Worm (Caenorhabditis elegans): Measurements from ENCODE around the gene Y73B6BL.270.
A peak's percentile ranks its signal among the peaks of the same experiment; 100 is the strongest.

Gene Y73B6BL.270

DNA sequence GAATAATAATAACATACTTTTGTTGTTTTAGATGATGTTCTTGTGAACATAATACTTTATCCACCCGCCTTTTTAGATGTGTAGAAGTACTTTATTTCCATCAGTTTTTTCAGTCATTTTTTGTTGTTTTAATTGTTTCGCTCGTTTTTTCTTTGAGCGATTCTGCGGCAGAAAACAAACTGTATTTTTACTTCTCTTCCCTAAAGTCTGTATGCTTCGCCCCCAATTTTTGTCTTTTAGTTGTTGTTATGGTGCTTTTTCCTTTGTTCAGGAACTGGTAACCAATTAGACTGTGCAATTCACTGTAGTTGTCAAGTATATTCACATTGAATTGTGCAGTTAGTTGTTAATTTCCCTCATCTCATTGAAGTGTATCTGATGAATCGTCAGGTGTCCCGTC is 39.4 kb upstream of the Y73B6BL.270 start:
- TF ChIP-seq flh-1 (GFP tag; optimal IDR thresholded peaks at IDR 0.05) (no peak), nhr-76 (tag; optimal IDR thresholded peaks at IDR 0.05) (no peak), nhr-28 (tag; optimal IDR thresholded peaks at IDR 0.05) (no peak), lin-32 (GFP tag; optimal IDR thresholded peaks at IDR 0.05) (no peak), sem-2 (GFP tag; optimal IDR thresholded peaks at IDR 0.05) (no peak), ztf-11 (tag; optimal IDR thresholded peaks at IDR 0.05) (no peak), cnd-1 (tag; optimal IDR thresholded peaks at IDR 0.05) (no peak), sptf-1 (tag; optimal IDR thresholded peaks at IDR 0.05) (no peak), zip-8 (tag; optimal IDR thresholded peaks at IDR 0.05) (no peak), hlh-1 (tag; optimal IDR thresholded peaks at IDR 0.05) (no peak), nhr-12 (tag; optimal IDR thresholded peaks at IDR 0.05) (no peak), pha-4 (tag; optimal IDR thresholded peaks at IDR 0.05) (no peak), ceh-83 (GFP tag; optimal IDR thresholded peaks at IDR 0.05) (no peak), M03D4.4 (tag; optimal IDR thresholded peaks at IDR 0.05) (no peak), mab-5 (tag; optimal IDR thresholded peaks at IDR 0.05) (no peak), bed-3 (GFP tag; optimal IDR thresholded peaks at IDR 0.05) (no peak), ceh-43 (GFP tag; optimal IDR thresholded peaks at IDR 0.05) (no peak), elt-1 (tag; optimal IDR thresholded peaks at IDR 0.05; ENCODE audit: borderline replicate concordance, insufficient read depth) (no peak), unc-39 (tag; optimal IDR thresholded peaks at IDR 0.05) (no peak), unc-120 (tag; optimal IDR thresholded peaks at IDR 0.05; ENCODE audit: poor library complexity, severe bottlenecking) (no peak)

DNA sequence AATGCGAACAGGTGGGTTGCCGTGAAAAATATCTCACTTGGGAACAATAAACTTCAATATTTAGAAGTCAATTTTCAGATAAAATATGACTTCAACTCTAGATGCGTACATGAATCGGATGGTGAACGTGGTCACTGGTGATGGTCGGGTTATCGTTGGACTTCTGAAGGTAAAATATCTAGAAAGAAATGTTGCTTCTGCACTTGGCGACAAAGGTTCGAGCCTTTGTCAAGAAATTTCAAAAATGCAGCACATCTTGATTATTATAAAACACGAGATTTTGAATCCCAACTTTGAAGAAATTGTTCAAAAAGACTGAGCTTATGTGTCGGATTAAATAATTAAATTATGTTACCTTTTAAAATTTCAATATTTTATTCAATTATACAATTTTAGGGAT is 38.7 kb upstream of the Y73B6BL.270 start, which contains the start of gene lsm-8:
TSS of gene lsm-8 (plus strand) at position 79 of the 400 bp plus-strand sequence.
- TF ChIP-seq nhr-237 (tag; optimal IDR thresholded peaks at IDR 0.05): no peak

ce11 chrIV:6327363-6328015 is 37.7 kb upstream of the Y73B6BL.270 start:
- no peak for TF ChIP-seq mls-2 (tag; optimal IDR thresholded peaks at IDR 0.05)
- TF ChIP-seq nhr-28 (tag; optimal IDR thresholded peaks at IDR 0.05): no peak
- TF ChIP-seq ceh-39 (tag; optimal IDR thresholded peaks at IDR 0.05): peak; percentile 55
- TF ChIP-seq ces-1 (GFP tag; optimal IDR thresholded peaks at IDR 0.05): peak; percentile 73
- peak; percentile 15 for TF ChIP-seq elt-1 (tag; optimal IDR thresholded peaks at IDR 0.05; ENCODE audit: borderline replicate concordance, insufficient read depth)
- TF ChIP-seq mep-1 (tag; optimal IDR thresholded peaks at IDR 0.05): peak; percentile 25
- TF ChIP-seq flh-1 (GFP tag; optimal IDR thresholded peaks at IDR 0.05): no peak
- TF ChIP-seq mab-5 (tag; optimal IDR thresholded peaks at IDR 0.05): no peak
- TF ChIP-seq nhr-12 (tag; optimal IDR thresholded peaks at IDR 0.05): no peak
- no peak for TF ChIP-seq unc-39 (tag; optimal IDR thresholded peaks at IDR 0.05)
- TF ChIP-seq elt-3 (tag; optimal IDR thresholded peaks at IDR 0.05): no peak
- TF ChIP-seq nhr-2 (tag; optimal IDR thresholded peaks at IDR 0.05): no peak
- TF ChIP-seq tbx-8 (GFP tag; optimal IDR thresholded peaks at IDR 0.05): no peak

DNA sequence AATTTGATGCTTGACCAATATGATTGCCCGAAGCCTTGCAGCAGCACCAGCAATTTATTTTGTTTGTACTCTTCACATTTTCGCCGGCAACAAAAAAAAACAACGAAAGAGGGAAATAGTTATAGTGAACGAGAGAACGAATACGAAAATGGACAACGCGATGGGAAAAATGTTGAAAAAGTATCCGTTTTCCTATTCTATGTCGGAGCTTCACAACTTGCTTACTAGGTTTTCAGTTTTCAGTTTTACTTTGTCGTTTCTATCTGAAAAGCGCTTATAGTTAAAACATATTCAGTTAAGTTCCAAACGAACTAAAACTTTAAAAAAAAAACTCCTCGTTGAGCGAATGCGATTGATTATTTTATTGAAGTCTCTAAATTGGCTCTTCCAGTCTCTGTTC is 36.9 kb upstream of the Y73B6BL.270 start:
- TF ChIP-seq unc-39 (tag; optimal IDR thresholded peaks at IDR 0.05) (no peak), lin-13 (tag; optimal IDR thresholded peaks at IDR 0.05) (no peak), unc-120 (tag; optimal IDR thresholded peaks at IDR 0.05; ENCODE audit: poor library complexity, severe bottlenecking) (no peak), unc-62 (GFP tag; optimal IDR thresholded peaks at IDR 0.05) (no peak), mab-5 (tag; optimal IDR thresholded peaks at IDR 0.05) (no peak), lin-32 (GFP tag; optimal IDR thresholded peaks at IDR 0.05) (no peak), nhr-237 (tag; optimal IDR thresholded peaks at IDR 0.05) (no peak), flh-1 (GFP tag; optimal IDR thresholded peaks at IDR 0.05) (no peak), nhr-12 (tag; optimal IDR thresholded peaks at IDR 0.05) (no peak)

DNA sequence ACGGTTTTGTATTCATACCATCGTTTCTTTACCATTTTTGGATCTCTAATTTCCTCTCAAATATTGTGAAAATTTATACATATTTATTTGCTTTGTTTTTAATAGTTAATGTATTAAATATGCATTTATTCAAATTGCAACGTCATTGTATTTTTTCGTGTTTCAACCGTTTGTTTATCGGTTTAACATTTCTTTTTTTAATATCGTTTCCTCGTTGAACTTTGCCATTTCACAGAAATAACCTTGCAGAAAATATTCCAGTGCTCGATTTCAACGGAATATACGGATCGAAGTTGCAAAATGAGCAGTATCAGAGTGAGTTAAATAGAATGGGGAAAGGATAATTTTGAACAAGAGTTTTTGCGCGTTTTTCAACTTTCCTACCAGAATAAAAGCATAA is 35.8 kb upstream of the Y73B6BL.270 start, which contains the start of gene seu-1:
TSS of gene seu-1 (plus strand) at position 301 of the 400 bp plus-strand sequence.
- TF ChIP-seq nhr-12 (tag; optimal IDR thresholded peaks at IDR 0.05): no peak
- TF ChIP-seq drap-1 (GFP tag; optimal IDR thresholded peaks at IDR 0.05): no peak
- no peak for TF ChIP-seq ceh-39 (tag; optimal IDR thresholded peaks at IDR 0.05)
- TF ChIP-seq cnd-1 (tag; optimal IDR thresholded peaks at IDR 0.05): no peak
- TF ChIP-seq unc-120 (tag; optimal IDR thresholded peaks at IDR 0.05; ENCODE audit: poor library complexity, severe bottlenecking): no peak
- no peak for TF ChIP-seq lsy-2 (tag; optimal IDR thresholded peaks at IDR 0.05)
- TF ChIP-seq unc-39 (tag; optimal IDR thresholded peaks at IDR 0.05): no peak
- no peak for TF ChIP-seq flh-1 (GFP tag; optimal IDR thresholded peaks at IDR 0.05)
- no peak for TF ChIP-seq ceh-43 (GFP tag; optimal IDR thresholded peaks at IDR 0.05)
- no peak for TF ChIP-seq ztf-11 (tag; optimal IDR thresholded peaks at IDR 0.05)
- no peak for TF ChIP-seq sptf-1 (tag; optimal IDR thresholded peaks at IDR 0.05)
- TF ChIP-seq hlh-1 (tag; optimal IDR thresholded peaks at IDR 0.05): no peak
- TF ChIP-seq zip-8 (tag; optimal IDR thresholded peaks at IDR 0.05): no peak
